Worm (Caenorhabditis elegans): Measurements from ENCODE around the gene ZK1236.9.

ZK1236.9 gene

ce11 chrIII:8411976-8412375, 23.0 kb downstream of the ZK1236.9 start (continued):
- no peak for TF ChIP-seq attf-4 (tag; optimal IDR thresholded peaks at IDR 0.05)
- no peak for TF ChIP-seq R02D3.7 (tag; optimal IDR thresholded peaks at IDR 0.05)
- TF ChIP-seq daf-19 (GFP tag; conservative IDR thresholded peaks at IDR 0.05) = no peak
- no peak for TF ChIP-seq ceh-82 (tag; optimal IDR thresholded peaks at IDR 0.05)
- no peak for TF ChIP-seq lir-3 (tag; optimal IDR thresholded peaks at IDR 0.05)
- no peak for TF ChIP-seq nhr-41 (GFP tag; IDR thresholded peaks at IDR 0.05)
- TF ChIP-seq fkh-10 (GFP tag; optimal IDR thresholded peaks at IDR 0.05) = peak; percentile 2
- no peak for TF ChIP-seq nhr-6 (tag; optimal IDR thresholded peaks at IDR 0.05)
- TF ChIP-seq nhr-25 (tag; optimal IDR thresholded peaks at IDR 0.05; ENCODE audit: borderline replicate concordance, insufficient read depth) = peak; percentile 1
- TF ChIP-seq dmd-6 (GFP tag; IDR thresholded peaks at IDR 0.05) = peak; percentile 52; the same call in 1 of the 2 replicates
- TF ChIP-seq daf-12 (tag; optimal IDR thresholded peaks at IDR 0.05) = no peak
- TF ChIP-seq ceh-20 (GFP tag; IDR thresholded peaks at IDR 0.05) = peak; percentile 26; the same call in 1 of the 2 replicates
- peak; percentile 85 for TF ChIP-seq mxl-3 (GFP tag; optimal IDR thresholded peaks at IDR 0.05)
- no peak for TF ChIP-seq ZK546.5 (tag; optimal IDR thresholded peaks at IDR 0.05)
- no peak for TF ChIP-seq egl-43 (GFP tag; IDR thresholded peaks at IDR 0.05)
- no peak for TF ChIP-seq daf-16 (GFP tag; optimal IDR thresholded peaks at IDR 0.05)
- peak; percentile 84 for TF ChIP-seq daf-16 (tag; optimal IDR thresholded peaks at IDR 0.05)
- no peak for TF ChIP-seq lin-15B (tag; optimal IDR thresholded peaks at IDR 0.05)
- TF ChIP-seq unc-130 (GFP tag; optimal IDR thresholded peaks at IDR 0.05) = no peak
- TF ChIP-seq dve-1 (tag; optimal IDR thresholded peaks at IDR 0.05; ENCODE audit: insufficient read depth) = peak; percentile 94
- no peak for TF ChIP-seq mxl-2 (GFP tag; conservative IDR thresholded peaks at IDR 0.05)
- no peak for TF ChIP-seq jun-1 (tag; optimal IDR thresholded peaks at IDR 0.05)
- TF ChIP-seq Y75B8A.6 (GFP tag; IDR thresholded peaks at IDR 0.05) = no peak
- TF ChIP-seq lin-13 (GFP tag; optimal IDR thresholded peaks at IDR 0.05) = peak; percentile 35
- TF ChIP-seq nhr-48 (tag; optimal IDR thresholded peaks at IDR 0.05) = no peak
- no peak for TF ChIP-seq nhr-111 (GFP tag; optimal IDR thresholded peaks at IDR 0.05)
- TF ChIP-seq hif-1 (tag; optimal IDR thresholded peaks at IDR 0.05) = peak in 1 of 2 experiments; percentile 67
- no peak for TF ChIP-seq nhr-237 (tag; optimal IDR thresholded peaks at IDR 0.05)
- TF ChIP-seq rbr-2 (tag; optimal IDR thresholded peaks at IDR 0.05) = peak; percentile 80
- no peak for TF ChIP-seq vab-7 (GFP tag; IDR thresholded peaks at IDR 0.05)
- TF ChIP-seq hlh-11 (tag; optimal IDR thresholded peaks at IDR 0.05) = peak; percentile 90
- no peak for TF ChIP-seq ceh-62 (tag; optimal IDR thresholded peaks at IDR 0.05)
- peak; percentile 61 for TF ChIP-seq pqm-1 (tag; optimal IDR thresholded peaks at IDR 0.05)

- no peak for TF ChIP-seq hmg-1.1 (GFP tag; IDR thresholded peaks at IDR 0.05)
- TF ChIP-seq spr-1 (tag; optimal IDR thresholded peaks at IDR 0.05) = no peak
- TF ChIP-seq daf-12 (tag; optimal IDR thresholded peaks at IDR 0.05) = no peak
- TF ChIP-seq dmd-6 (GFP tag; IDR thresholded peaks at IDR 0.05) = peak; percentile 44; the same call in 1 of the 2 replicates
- TF ChIP-seq aha-1 (tag) = peak; percentile 53
- peak in 1 of 2 experiments; percentile 69 for TF ChIP-seq unc-62 (GFP tag; optimal IDR thresholded peaks at IDR 0.05 in 1 of 2)
- TF ChIP-seq unc-62 (tag; optimal IDR thresholded peaks at IDR 0.05) = no peak
These were observed 24.2 kb downstream of the ZK1236.9 start for ce11 chrIII:8410747-8411146.

- TF ChIP-seq unc-62 (GFP tag; optimal IDR thresholded peaks at IDR 0.05 in 1 of 2) = peak in 1 of 2 experiments; percentile 81
- TF ChIP-seq unc-62 (tag; optimal IDR thresholded peaks at IDR 0.05) = no peak
- TF ChIP-seq aha-1 (tag) = peak; percentile 80
- peak; percentile 52 for TF ChIP-seq ama-1 (optimal IDR thresholded peaks at IDR 0.05)
- TF ChIP-seq R02D3.7 (tag; optimal IDR thresholded peaks at IDR 0.05) = no peak
These were observed 25.8 kb downstream of the ZK1236.9 start, which contains the start of gene ZK353.9 for ce11 chrIII:8409166-8409565. Gene ZK353.9 (plus strand): TSS chrIII:8409496.

All from whole organism, L4 larva.